Fruit fly (Drosophila melanogaster) whole organism, prepupa: Measurements from ENCODE around the gene Rab5.

ENCODE experiments used
- CG16779 ChIP-seq: fragments of 200-800 bp; sonication (Bioruptor generic); optimal IDR thresholded peaks from 3 replicates; lab custom pipeline; 2017; ENCODE audit warnings: missing biosample characterization, mild to moderate bottlenecking, missing genetic modification characterization
- CG4318 ChIP-seq: fragments of 200-800 bp; sonication (Bioruptor generic); optimal IDR thresholded peaks from 3 replicates; lab custom pipeline; 2017; ENCODE audit warnings: missing biosample characterization, mild to moderate bottlenecking, missing genetic modification characterization
- CG8632 ChIP-seq: fragments of 200-800 bp; sonication (Bioruptor generic); optimal IDR thresholded peaks from 3 replicates; lab custom pipeline; 2016; ENCODE audit warnings: missing biosample characterization, missing genetic modification characterization
- Sox102F ChIP-seq: fragments of 200-800 bp; sonication (Bioruptor generic); optimal IDR thresholded peaks from 2 replicates; lab custom pipeline; 2016; ENCODE audit warnings: missing biosample characterization, mild to moderate bottlenecking, missing genetic modification characterization
- Sox15 ChIP-seq: fragments of 200-800 bp; sonication (Bioruptor generic); optimal IDR thresholded peaks from 3 replicates; lab custom pipeline; 2016; ENCODE audit warnings: missing biosample characterization, missing genetic modification characterization
- svp ChIP-seq: fragments of 200-800 bp; sonication (Bioruptor generic); peaks from one replicate; lab custom pipeline; 2016; ENCODE audit warnings: missing biosample characterization, missing genetic modification characterization

DNA sequence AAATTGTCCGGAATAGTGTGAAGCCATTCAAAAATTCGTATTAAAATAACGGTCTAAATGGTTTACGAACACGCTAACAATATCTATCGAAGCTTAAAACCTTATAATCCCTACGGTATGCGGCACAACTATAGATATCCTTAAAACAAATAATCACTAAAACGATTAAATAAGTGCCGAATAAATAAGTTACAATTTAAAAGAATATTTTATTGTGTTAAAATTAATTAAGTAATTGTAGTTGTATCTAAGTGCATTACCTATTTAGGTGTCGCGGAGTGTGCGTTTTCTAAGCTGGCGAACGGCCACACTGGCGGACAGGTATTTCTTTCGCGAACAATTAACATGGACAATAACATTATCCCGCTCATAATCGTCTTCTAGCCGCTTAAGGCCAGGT lies 15.7 kb upstream of the Rab5 start, which contains the start of gene Eogt:
- TF ChIP-seq svp (peak; percentile 97), CG8632 (GFP tag; lab: Kevin White, UChicago) (peak; percentile 93), Sox15 (GFP tag; lab: Kevin White, UChicago) (peak; percentile 96), CG16779 (peak; percentile 88), Sox102F (GFP tag; lab: Kevin White, UChicago) (peak; percentile 88), CG4318 (GFP tag; lab: Kevin White, UChicago) (peak; percentile 89)
